Fruit fly (Drosophila melanogaster): ENCODE measurements around the gene CG13386.

DNA sequence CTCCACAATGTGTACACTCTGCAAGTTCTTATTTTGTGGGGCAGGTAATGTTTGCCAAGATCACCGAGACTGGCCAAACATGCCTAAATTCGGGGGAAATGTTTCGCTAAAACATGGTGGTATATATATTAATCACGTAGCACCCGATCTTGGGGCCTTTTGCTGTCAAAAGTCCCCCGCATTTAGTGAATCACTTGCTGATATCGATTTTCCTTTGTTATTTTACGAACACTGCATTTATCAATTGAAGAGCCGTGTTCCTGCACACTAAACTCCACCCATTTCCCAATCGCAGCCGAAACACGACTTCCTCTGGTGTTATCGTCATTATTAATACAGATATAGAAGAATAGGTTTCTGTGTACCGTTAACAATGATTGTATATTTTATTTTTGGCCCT, 22.9 kb downstream of the CG13386 start:
- TF ChIP-seq h (optimal IDR thresholded peaks at IDR 0.05) (no peak), insv (optimal IDR thresholded peaks at IDR 0.05) (no peak), Myc (optimal IDR thresholded peaks at IDR 0.05) (no peak), ttk (optimal IDR thresholded peaks at IDR 0.05) (no peak), psq (optimal IDR thresholded peaks at IDR 0.05) (no peak), Sin3A (optimal IDR thresholded peaks at IDR 0.05) (no peak)

Measured in Kc167 (cell line).